Worm (Caenorhabditis elegans) whole organism, dauer: ENCODE data around the gene irld-23.

Experiments
- unc-62 ChIP-seq: sonication (generic microtip); optimal IDR thresholded peaks from 2 replicates; lab custom pipeline; 2017; ENCODE audit warnings: missing biosample characterization, missing genetic modification reagents, missing genetic modification characterization

Gene irld-23

ce11 chrX:17059760-17060159 is 20.7 kb downstream of the irld-23 start:
- no peak for TF ChIP-seq unc-62

ce11 chrX:17058340-17058739 is 22.1 kb downstream of the irld-23 start:
- TF ChIP-seq unc-62 = no peak

ce11 chrX:17055836-17056783 is 24.4 kb downstream of the irld-23 start:
- no peak for TF ChIP-seq unc-62

ce11 chrX:17055481-17055835 is 25.0 kb downstream of the irld-23 start, which contains the start of gene gcy-11:
TSS of gene gcy-11 (minus strand) at chrX:17055581.
- TF ChIP-seq unc-62 = no peak

- no peak for TF ChIP-seq unc-62
Measured at ce11 chrX:17054121-17054520, 26.4 kb downstream of the irld-23 start.

- no peak for TF ChIP-seq unc-62
Measured at ce11 chrX:17045529-17045928, 35.0 kb downstream of the irld-23 start, which contains the start of gene C30G4.2. TSS of gene C30G4.2 (minus strand) at chrX:17045629.

- TF ChIP-seq unc-62 = no peak
Measured at ce11 chrX:17042946-17043345, 37.5 kb downstream of the irld-23 start, which contains the start of gene F35B3.7. TSS of gene F35B3.7 (minus strand) at chrX:17043078.

- no peak for TF ChIP-seq unc-62
Measured at ce11 chrX:17041571-17041970, 38.9 kb downstream of the irld-23 start.

- no peak for TF ChIP-seq unc-62
Measured at ce11 chrX:17038616-17039015, 41.9 kb downstream of the irld-23 start.

- TF ChIP-seq unc-62 = no peak
Measured at ce11 chrX:17034773-17035172, 45.7 kb downstream of the irld-23 start.

ce11 chrX:17034193-17034592 is 46.3 kb downstream of the irld-23 start:
- no peak for TF ChIP-seq unc-62

ce11 chrX:17030169-17030914 is 50.1 kb downstream of the irld-23 start, which contains the start of gene ptrn-1:
TSS of gene ptrn-1 (minus strand) at chrX:17030219.
- TF ChIP-seq unc-62 = no peak
